Worm (Caenorhabditis elegans): ENCODE results near the gene dre-1.
A peak's percentile ranks its signal among the peaks of the same experiment; 100 is the strongest.

Gene dre-1

DNA sequence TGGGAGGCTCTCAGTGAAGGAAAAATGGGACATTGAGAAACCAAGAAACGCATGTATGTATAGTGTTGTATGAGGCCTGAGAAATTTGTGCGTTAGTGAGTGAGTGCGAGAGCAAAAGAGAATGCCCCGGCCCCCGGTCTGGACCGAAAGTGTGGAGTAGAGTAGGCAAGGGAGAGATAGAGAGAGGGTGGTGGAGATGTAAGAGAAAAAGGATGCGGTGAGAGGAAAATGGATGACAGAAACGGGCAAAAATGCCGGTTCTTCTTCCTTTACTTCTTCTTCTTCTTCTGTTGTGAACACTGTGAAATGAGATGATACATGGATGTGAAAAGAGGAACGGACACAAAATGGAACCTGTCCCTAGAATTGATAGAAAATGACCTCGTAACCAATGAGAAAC lies 8.0 kb downstream of the dre-1 start:
- TF ChIP-seq elt-2 (tag; optimal IDR thresholded peaks at IDR 0.05) (no peak), unc-30 (tag; optimal IDR thresholded peaks at IDR 0.05) (no peak), lin-14 (GFP tag; optimal IDR thresholded peaks at IDR 0.05) (peak; percentile 71), snu-23 (GFP tag; optimal IDR thresholded peaks at IDR 0.05) (peak; percentile 11), blmp-1 (tag; optimal IDR thresholded peaks at IDR 0.05) (peak; percentile 4), egl-13 (tag; optimal IDR thresholded peaks at IDR 0.05) (no peak), rnt-1 (tag; optimal IDR thresholded peaks at IDR 0.05) (peak; percentile 30), lsy-2 (tag; optimal IDR thresholded peaks at IDR 0.05) (peak in 1 of 2 experiments; percentile 48), ceh-82 (tag; optimal IDR thresholded peaks at IDR 0.05) (peak in 1 of 3 experiments; percentile 19), nhr-20 (tag; optimal IDR thresholded peaks at IDR 0.05) (no peak), nhr-71 (tag; optimal IDR thresholded peaks at IDR 0.05) (peak; percentile 22), dsc-1 (tag; optimal IDR thresholded peaks at IDR 0.05) (peak; percentile 28), efl-1 (optimal IDR thresholded peaks at IDR 0.05) (no peak), efl-1 (GFP tag; optimal IDR thresholded peaks at IDR 0.05 in 1 of 2) (peak in 1 of 2 experiments; percentile 74), unc-86 (tag; optimal IDR thresholded peaks at IDR 0.05) (no peak)

DNA sequence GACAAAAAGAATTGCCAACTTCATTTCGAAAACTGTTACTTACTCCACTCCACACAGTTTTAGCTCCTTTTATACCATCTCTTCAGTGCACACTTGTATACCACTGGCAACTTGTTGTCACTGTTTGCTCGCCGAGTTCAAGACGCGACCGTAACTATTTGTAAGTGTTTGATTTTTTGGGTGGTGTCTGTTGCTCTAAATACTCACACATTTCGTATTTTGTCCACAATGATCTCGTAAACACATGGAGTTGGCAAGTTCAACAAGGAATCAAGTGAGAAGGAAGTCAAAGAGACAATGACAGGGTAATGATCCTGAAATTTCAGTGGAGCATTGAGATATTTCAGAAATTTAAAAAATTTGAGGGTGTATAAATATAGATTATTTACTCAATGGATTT lies 13.3 kb downstream of the dre-1 start, which contains the start of gene hpo-26:
hpo-26 (minus strand) TSS at position 31 of the 400 bp plus-strand sequence.
- no peak for TF ChIP-seq xbp-1 (tag; optimal IDR thresholded peaks at IDR 0.05)
- TF ChIP-seq tlp-1 (tag; optimal IDR thresholded peaks at IDR 0.05), result no peak
- TF ChIP-seq unc-130 (tag; optimal IDR thresholded peaks at IDR 0.05), result no peak
- TF ChIP-seq swsn-7 (tag; optimal IDR thresholded peaks at IDR 0.05), result no peak
- TF ChIP-seq isw-1 (GFP tag; IDR thresholded peaks at IDR 0.05), result no peak
- no peak for TF ChIP-seq nhr-84 (tag; optimal IDR thresholded peaks at IDR 0.05)
- no peak for TF ChIP-seq nhr-19 (GFP tag; conservative IDR thresholded peaks at IDR 0.05)
- TF ChIP-seq mdl-1 (tag; optimal IDR thresholded peaks at IDR 0.05), result no peak
- no peak for TF ChIP-seq lir-3 (tag; optimal IDR thresholded peaks at IDR 0.05; ENCODE audit: poor library complexity)
- TF ChIP-seq lsy-2 (tag; optimal IDR thresholded peaks at IDR 0.05), result peak in 1 of 2 experiments; percentile 9
- peak; percentile 21 for TF ChIP-seq nhr-71 (tag; optimal IDR thresholded peaks at IDR 0.05)
- TF ChIP-seq ceh-82 (tag; optimal IDR thresholded peaks at IDR 0.05), result peak in 1 of 3 experiments; percentile 12
- peak; percentile 15 for TF ChIP-seq lin-14 (GFP tag; optimal IDR thresholded peaks at IDR 0.05)
- TF ChIP-seq nhr-77 (tag; optimal IDR thresholded peaks at IDR 0.05), result peak; percentile 81

DNA sequence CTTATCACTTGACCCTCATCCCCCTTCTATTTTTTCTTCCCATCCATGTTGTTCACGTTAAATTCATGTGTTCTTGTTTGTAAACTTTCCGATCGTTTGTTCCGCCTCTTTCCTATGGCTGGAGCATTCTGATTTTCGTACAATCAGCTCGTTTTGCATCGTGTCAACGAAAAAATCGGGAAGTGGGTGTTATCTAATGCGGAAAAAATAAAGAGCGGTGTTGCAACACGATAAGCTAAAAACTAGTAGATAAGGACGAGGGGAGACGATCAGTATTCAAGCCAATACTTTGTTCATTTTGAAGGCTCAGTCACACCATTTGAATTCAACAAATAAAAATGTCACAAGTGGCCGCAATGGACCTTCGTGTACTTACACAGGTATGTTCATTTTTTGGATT lies 21.5 kb downstream of the dre-1 start, which contains the start of gene acs-1:
acs-1 (plus strand) TSS at position 233 of the 400 bp plus-strand sequence.
- TF ChIP-seq elt-2 (tag; optimal IDR thresholded peaks at IDR 0.05), result peak; percentile 93
- no peak for TF ChIP-seq nhr-11 (tag; optimal IDR thresholded peaks at IDR 0.05)
- no peak for TF ChIP-seq nhr-20 (tag; optimal IDR thresholded peaks at IDR 0.05)
- TF ChIP-seq pqm-1 (tag; optimal IDR thresholded peaks at IDR 0.05), result peak; percentile 84
- TF ChIP-seq efl-1 (optimal IDR thresholded peaks at IDR 0.05), result no peak
- peak in 1 of 2 experiments; percentile 59 for TF ChIP-seq efl-1 (GFP tag; optimal IDR thresholded peaks at IDR 0.05 in 1 of 2)

DNA sequence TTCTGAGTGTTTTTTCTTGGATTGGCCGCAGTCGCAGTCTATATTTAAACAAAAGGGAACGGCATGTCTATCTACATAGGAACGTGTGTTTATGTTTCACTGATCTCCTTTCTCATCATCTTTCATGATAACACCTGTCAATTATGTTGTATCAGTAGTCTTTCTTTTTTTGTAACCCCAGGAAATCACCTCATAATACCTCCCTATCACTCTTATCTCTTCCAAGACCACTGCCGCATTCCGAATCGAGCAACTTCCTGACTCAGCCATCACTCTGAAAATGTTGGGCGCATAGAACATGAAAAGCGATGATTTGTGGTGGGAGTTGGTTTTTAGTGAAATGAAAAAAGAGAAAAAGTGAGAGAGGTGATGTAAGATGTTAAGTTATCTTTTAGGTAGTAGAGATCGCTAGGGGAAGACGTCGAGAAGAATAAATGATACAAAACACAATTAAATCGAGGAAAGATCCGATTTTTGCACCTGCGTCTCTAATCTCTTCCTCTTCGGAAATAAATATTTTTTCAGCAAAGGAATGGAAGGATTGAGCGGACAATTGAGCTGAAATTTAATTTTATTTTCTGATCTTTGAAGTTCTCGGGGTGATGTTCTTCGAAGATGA lies 23.3 kb downstream of the dre-1 start:
- peak; percentile 25 for TF ChIP-seq lin-14 (GFP tag; optimal IDR thresholded peaks at IDR 0.05)
- no peak for TF ChIP-seq zag-1 (tag; optimal IDR thresholded peaks at IDR 0.05)
- no peak for TF ChIP-seq nhr-11 (tag; optimal IDR thresholded peaks at IDR 0.05)
- peak; percentile 70 for TF ChIP-seq nhr-85 (tag)
- peak; percentile 35 for TF ChIP-seq pqm-1 (tag; optimal IDR thresholded peaks at IDR 0.05)
- peak; percentile 72 for TF ChIP-seq elt-2 (tag; optimal IDR thresholded peaks at IDR 0.05)
- TF ChIP-seq elt-3 (tag; optimal IDR thresholded peaks at IDR 0.05), result peak in 1 of 6 experiments; percentile 22
- no peak for TF ChIP-seq C16A3.4 (tag; optimal IDR thresholded peaks at IDR 0.05)
- TF ChIP-seq blmp-1 (tag; optimal IDR thresholded peaks at IDR 0.05), result peak; percentile 56
- TF ChIP-seq nhr-19 (GFP tag; conservative IDR thresholded peaks at IDR 0.05), result no peak
- TF ChIP-seq hlh-17 (GFP tag; optimal IDR thresholded peaks at IDR 0.05; ENCODE audit: borderline replicate concordance), result no peak
